Worm (Caenorhabditis elegans) whole organism, young adult: ENCODE results near the gene ops-1.

Source experiments
- K11D2.4 ChIP-seq: fragments of 200-800 bp; sonication (Bioruptor generic); IDR thresholded peaks from 2 replicates; pipeline ENCODE4 v1.3.6; 2022; ENCODE audit warnings: missing genetic modification reagents, missing genetic modification characterization, missing compliant biosample characterization
- die-1 ChIP-seq: sonication (generic microtip); optimal IDR thresholded peaks from 2 replicates; lab custom pipeline; 2016; ENCODE audit warnings: missing genotype, mild to moderate bottlenecking, missing genetic modification characterization, missing compliant biosample characterization
- egl-44 ChIP-seq: fragments of 200-800 bp; sonication (Bioruptor generic); IDR thresholded peaks from 2 replicates; pipeline ENCODE4 v1.3.6; 2022; ENCODE audit warnings: missing genetic modification reagents, missing genetic modification characterization, missing compliant biosample characterization

DNA sequence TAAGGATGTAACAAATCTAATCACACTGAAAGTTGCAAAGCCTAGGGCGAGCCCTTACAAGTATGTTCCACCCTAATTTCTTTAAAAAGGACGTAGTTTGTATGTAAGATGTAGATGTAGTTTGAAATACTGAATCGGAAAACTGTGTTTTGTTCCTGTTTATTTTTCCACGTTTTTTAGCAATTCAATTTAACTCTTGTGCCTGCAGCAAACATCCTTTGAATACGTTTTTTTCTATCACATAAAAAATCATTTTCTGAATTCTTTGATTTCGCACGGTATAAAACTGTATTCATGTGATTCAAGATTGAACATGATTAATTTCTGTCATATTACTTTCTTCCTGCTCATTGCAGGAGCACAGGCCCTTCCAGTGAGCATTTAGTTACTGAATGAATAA, 44.2 kb downstream of the ops-1 start, which contains the start of gene F58F9.9:
- TF ChIP-seq K11D2.4 (no peak), die-1 (tag; lab: Kevin White, UChicago) (no peak), egl-44 (GFP tag; lab: Robert Waterston, UW) (no peak)
